Worm (Caenorhabditis elegans): ENCODE measurements around the gene ubxn-6.
A peak's percentile ranks its signal among the peaks of the same experiment; 100 is the strongest.

ce11 chrIV:4795111-4795510 lies 14.2 kb downstream of the ubxn-6 start:
- no peak for TF ChIP-seq hif-1 (tag; optimal IDR thresholded peaks at IDR 0.05)
- TF ChIP-seq ceh-32 (tag; optimal IDR thresholded peaks at IDR 0.05; ENCODE audit: poor library complexity), result no peak
- TF ChIP-seq lin-15B (tag; optimal IDR thresholded peaks at IDR 0.05), result no peak
- TF ChIP-seq pha-4 (GFP tag; IDR thresholded peaks at IDR 0.05), result no peak
- no peak for TF ChIP-seq pha-4 (tag; optimal IDR thresholded peaks at IDR 0.05)
- no peak for TF ChIP-seq ctbp-1 (GFP tag; IDR thresholded peaks at IDR 0.05)
- no peak for TF ChIP-seq unc-62 (GFP tag; optimal IDR thresholded peaks at IDR 0.05 in 1 of 2)
- no peak for TF ChIP-seq unc-62 (tag; optimal IDR thresholded peaks at IDR 0.05)
- TF ChIP-seq nhr-28 (tag; optimal IDR thresholded peaks at IDR 0.05), result peak; percentile 12

All from whole organism, L4 larva.